Fruit fly (Drosophila melanogaster) whole organism, adult: ENCODE data around the gene CG7714.

Experiments
- CG11617 ChIP-seq: fragments of 200-800 bp; sonication (Bioruptor generic); optimal IDR thresholded peaks from 2 replicates; lab custom pipeline; 2017; ENCODE audit warnings: mild to moderate bottlenecking, missing biosample characterization, missing genetic modification reagents, missing genetic modification characterization
- CG12768 ChIP-seq: fragments of 200-800 bp; sonication (Bioruptor generic); optimal IDR thresholded peaks from 2 replicates; lab custom pipeline; 2017; ENCODE audit warnings: missing biosample characterization, missing genetic modification characterization, mild to moderate bottlenecking, moderate library complexity, missing genetic modification reagents
- CG14711 ChIP-seq: fragments of 200-800 bp; sonication (Bioruptor generic); optimal IDR thresholded peaks from 2 replicates; lab custom pipeline; 2018; ENCODE audit warnings: missing biosample characterization, mild to moderate bottlenecking, missing genetic modification characterization, moderate library complexity
- CG1620 ChIP-seq: fragments of 200-800 bp; sonication (Bioruptor generic); optimal IDR thresholded peaks from 2 replicates; lab custom pipeline; 2016; ENCODE audit warnings: missing biosample characterization, missing genetic modification characterization
- CG33017 ChIP-seq: fragments of 200-800 bp; sonication (Bioruptor generic); optimal IDR thresholded peaks from 2 replicates; lab custom pipeline; 2018; ENCODE audit warnings: missing biosample characterization, mild to moderate bottlenecking, missing genetic modification characterization, moderate library complexity
- CG5204 ChIP-seq: fragments of 200-800 bp; sonication (Bioruptor generic); optimal IDR thresholded peaks from 2 replicates; lab custom pipeline; 2016; ENCODE audit warnings: missing biosample characterization, missing genetic modification characterization
- CG7045 ChIP-seq: fragments of 200-800 bp; sonication (Bioruptor generic); optimal IDR thresholded peaks from 2 replicates; lab custom pipeline; 2017; ENCODE audit warnings: missing biosample characterization, mild to moderate bottlenecking, missing genetic modification characterization
- CG7101 ChIP-seq: fragments of 200-800 bp; sonication (Bioruptor generic); optimal IDR thresholded peaks from 2 replicates; lab custom pipeline; 2018; ENCODE audit warnings: missing biosample characterization, mild to moderate bottlenecking, missing genetic modification characterization, moderate library complexity
- Clk ChIP-seq: fragments of 200-800 bp; sonication (Bioruptor generic); optimal IDR thresholded peaks from 2 replicates; lab custom pipeline; 2017; ENCODE audit warnings: missing biosample characterization, missing genetic modification characterization
- Crg-1 ChIP-seq: fragments of 200-800 bp; sonication (Bioruptor generic); optimal IDR thresholded peaks from 2 replicates; lab custom pipeline; 2016; ENCODE audit warnings: missing biosample characterization, missing genetic modification characterization
- Hr96 ChIP-seq: fragments of 200-800 bp; sonication (Bioruptor generic); optimal IDR thresholded peaks from 2 replicates; lab custom pipeline; 2016; ENCODE audit warnings: missing biosample characterization, missing genetic modification characterization
- Mnt ChIP-seq: fragments of 200-800 bp; sonication (Bioruptor generic); optimal IDR thresholded peaks from 2 replicates; lab custom pipeline; 2016; ENCODE audit warnings: missing biosample characterization, mild to moderate bottlenecking, missing genetic modification characterization
- bab1 ChIP-seq: fragments of 200-800 bp; sonication (Bioruptor generic); optimal IDR thresholded peaks from 3 replicates; lab custom pipeline; 2019; ENCODE audit warnings: missing biosample characterization, mild to moderate bottlenecking, missing genetic modification characterization, moderate library complexity
- cic ChIP-seq: fragments of 200-800 bp; sonication (Bioruptor generic); optimal IDR thresholded peaks from 2 replicates; lab custom pipeline; 2017; ENCODE audit warnings: missing biosample characterization, mild to moderate bottlenecking, missing genetic modification characterization, moderate library complexity
- cnc ChIP-seq, 2 experiments: fragments of >200 bp; optimal IDR thresholded peaks; 2 replicates each; lab custom pipeline; 2017
- kay ChIP-seq: fragments of 200-800 bp; sonication (Bioruptor generic); peaks from one replicate; lab custom pipeline; 2016; ENCODE audit warnings: missing biosample characterization, missing genetic modification characterization, borderline replicate concordance
- ovo ChIP-seq: fragments of 200-800 bp; sonication (Bioruptor generic); optimal IDR thresholded peaks from 2 replicates; lab custom pipeline; 2016; ENCODE audit warnings: missing biosample characterization, missing genetic modification characterization
- pad ChIP-seq: fragments of 200-800 bp; sonication (Bioruptor generic); optimal IDR thresholded peaks from 3 replicates; lab custom pipeline; 2017; ENCODE audit warnings: missing biosample characterization, missing genetic modification characterization, mild to moderate bottlenecking, moderate library complexity, missing genetic modification reagents
- tj ChIP-seq: fragments of 200-800 bp; sonication (Bioruptor generic); optimal IDR thresholded peaks from 3 replicates; lab custom pipeline; 2017; ENCODE audit warnings: missing biosample characterization, mild to moderate bottlenecking, missing genetic modification characterization, moderate library complexity
- toe ChIP-seq: fragments of 200-800 bp; sonication (Bioruptor generic); optimal IDR thresholded peaks from 2 replicates; lab custom pipeline; 2016; ENCODE audit warnings: missing biosample characterization, missing genetic modification characterization

CG7714 gene

dm6 chr3R:18743270-18743922 lies 17.2 kb upstream of the CG7714 start, which contains the start of gene Mekk1:
Mekk1 (minus strand) TSS chr3R:18743594.
- TF ChIP-seq CG7101 (tag; lab: Kevin White, UChicago) (peak; percentile 84), bab1 (GFP tag; lab: Kevin White, UChicago) (peak; percentile 72), cnc (optimal IDR thresholded peaks at IDR 0.05; lab: Kevin White, UChicago) (no peak), Hr96 (GFP tag; lab: Kevin White, UChicago) (peak; percentile 83), tj (GFP tag; lab: Kevin White, UChicago) (no peak), cic (GFP tag; lab: Kevin White, UChicago) (peak; percentile 8), Mnt (GFP tag; lab: Kevin White, UChicago) (peak; percentile 72), kay (GFP tag; lab: Kevin White, UChicago) (no peak), toe (GFP tag; lab: Kevin White, UChicago) (peak; percentile 88), CG11617 (peak; percentile 50), pad (GFP tag; lab: Kevin White, UChicago) (peak; percentile 44), Crg-1 (peak; percentile 71), CG1620 (GFP tag; lab: Kevin White, UChicago) (peak; percentile 61), CG12768 (GFP tag; lab: Kevin White, UChicago) (peak; percentile 66), CG14711 (tag; lab: Kevin White, UChicago) (peak; percentile 56), CG7045 (GFP tag; lab: Kevin White, UChicago) (peak; percentile 58), ovo (GFP tag; lab: Kevin White, UChicago) (no peak), CG33017 (no peak), CG5204 (GFP tag; lab: Kevin White, UChicago) (peak; percentile 74), Clk (peak; percentile 51)

- TF ChIP-seq CG14711 (tag; lab: Kevin White, UChicago) (peak; percentile 61), toe (GFP tag; lab: Kevin White, UChicago) (no peak), Mnt (GFP tag; lab: Kevin White, UChicago) (peak; percentile 63), kay (GFP tag; lab: Kevin White, UChicago) (no peak), Hr96 (GFP tag; lab: Kevin White, UChicago) (no peak), CG11617 (peak; percentile 22), ovo (GFP tag; lab: Kevin White, UChicago) (peak; percentile 63), pad (GFP tag; lab: Kevin White, UChicago) (peak; percentile 88), CG7101 (tag; lab: Kevin White, UChicago) (peak; percentile 41), CG5204 (GFP tag; lab: Kevin White, UChicago) (no peak), Clk (no peak), Crg-1 (no peak), tj (GFP tag; lab: Kevin White, UChicago) (peak; percentile 97), cic (GFP tag; lab: Kevin White, UChicago) (no peak), CG7045 (GFP tag; lab: Kevin White, UChicago) (no peak), CG1620 (GFP tag; lab: Kevin White, UChicago) (no peak), CG33017 (no peak), CG12768 (GFP tag; lab: Kevin White, UChicago) (peak; percentile 33), cnc (optimal IDR thresholded peaks at IDR 0.05; lab: Kevin White, UChicago) (no peak), bab1 (GFP tag; lab: Kevin White, UChicago) (no peak)
Measured at dm6 chr3R:18742358-18743269, 16.4 kb upstream of the CG7714 start.

- TF ChIP-seq Clk (no peak), Mnt (GFP tag; lab: Kevin White, UChicago) (no peak), CG12768 (GFP tag; lab: Kevin White, UChicago) (no peak), cic (GFP tag; lab: Kevin White, UChicago) (no peak), CG7101 (tag; lab: Kevin White, UChicago) (no peak), bab1 (GFP tag; lab: Kevin White, UChicago) (no peak), Hr96 (GFP tag; lab: Kevin White, UChicago) (no peak), pad (GFP tag; lab: Kevin White, UChicago) (no peak), CG33017 (no peak), CG7045 (GFP tag; lab: Kevin White, UChicago) (no peak)
Measured at dm6 chr3R:18741844-18742187, 15.6 kb upstream of the CG7714 start.

dm6 chr3R:18741027-18741843 lies 15.0 kb upstream of the CG7714 start:
- TF ChIP-seq CG33017: peak; percentile 36
- no peak for TF ChIP-seq cic (GFP tag; lab: Kevin White, UChicago)
- TF ChIP-seq CG7101 (tag; lab: Kevin White, UChicago): peak; percentile 84
- peak; percentile 45 for TF ChIP-seq CG7045 (GFP tag; lab: Kevin White, UChicago)
- peak; percentile 91 for TF ChIP-seq bab1 (GFP tag; lab: Kevin White, UChicago)
- no peak for TF ChIP-seq toe (GFP tag; lab: Kevin White, UChicago)
- TF ChIP-seq pad (GFP tag; lab: Kevin White, UChicago): peak; percentile 71
- peak; percentile 86 for TF ChIP-seq CG14711 (tag; lab: Kevin White, UChicago)
- TF ChIP-seq CG12768 (GFP tag; lab: Kevin White, UChicago): peak; percentile 68
- peak; percentile 18 for TF ChIP-seq CG11617
- TF ChIP-seq cnc (optimal IDR thresholded peaks at IDR 0.05; lab: Kevin White, UChicago): no peak
- TF ChIP-seq Mnt (GFP tag; lab: Kevin White, UChicago): no peak
